Fruit fly (Drosophila melanogaster): ENCODE results near the gene CG45207.

Gene CG45207

dm6 chr3R:15804678-15805077, 29.5 kb upstream of the CG45207 start:
- TF ChIP-seq Pif1B (GFP tag; optimal IDR thresholded peaks at IDR 0.05) (no peak), D1 (tag; optimal IDR thresholded peaks at IDR 0.05) (no peak), Ets98B (GFP tag; IDR thresholded peaks at IDR 0.05) (no peak), rn (GFP tag; IDR thresholded peaks at IDR 0.05) (no peak), CG4496 (GFP tag; IDR thresholded peaks at IDR 0.05) (no peak), CG8301 (tag; optimal IDR thresholded peaks at IDR 0.05) (no peak), CG14655 (GFP tag; optimal IDR thresholded peaks at IDR 0.05) (no peak), CG17806 (tag; optimal IDR thresholded peaks at IDR 0.05) (no peak), CG15710 (tag; optimal IDR thresholded peaks at IDR 0.05) (no peak), Snoo (tag; optimal IDR thresholded peaks at IDR 0.05) (no peak), CG8159 (tag; optimal IDR thresholded peaks at IDR 0.05) (no peak), EcR (GFP tag; optimal IDR thresholded peaks at IDR 0.05) (no peak), CG9948 (tag; optimal IDR thresholded peaks at IDR 0.05) (no peak), CG34367 (tag; optimal IDR thresholded peaks at IDR 0.05) (no peak), CG10348 (GFP tag; IDR thresholded peaks at IDR 0.05) (no peak), Pif1A (GFP tag; optimal IDR thresholded peaks at IDR 0.05) (no peak), CG13204 (GFP tag; optimal IDR thresholded peaks at IDR 0.05) (no peak), CG32121 (GFP tag; IDR thresholded peaks at IDR 0.05) (no peak), CG12605 (GFP tag; IDR thresholded peaks at IDR 0.05) (no peak), fd96Ca (GFP tag; IDR thresholded peaks at IDR 0.05) (no peak)

- TF ChIP-seq CG4496 (GFP tag; IDR thresholded peaks at IDR 0.05) (0 out of 3 replicates have a peak, but pooled peaks have one; percentile 40), CG34367 (tag; optimal IDR thresholded peaks at IDR 0.05) (no peak), EcR (GFP tag; optimal IDR thresholded peaks at IDR 0.05) (no peak), Ets98B (GFP tag; IDR thresholded peaks at IDR 0.05) (peak; percentile 19; the same call in 1 of the 2 replicates)
Observed at dm6 chr3R:15803502-15804461, 28.6 kb upstream of the CG45207 start, which contains the start of gene alpha-Man-IIb. Gene alpha-Man-IIb, plus strand, starts transcription at chr3R:15804248.

dm6 chr3R:15802006-15802405, 26.9 kb upstream of the CG45207 start, which contains the start of gene CG9593:
Gene CG9593, plus strand, starts transcription at chr3R:15802275.
- no peak for TF ChIP-seq EcR (GFP tag; optimal IDR thresholded peaks at IDR 0.05)
- TF ChIP-seq Pif1B (GFP tag; optimal IDR thresholded peaks at IDR 0.05): no peak
- no peak for TF ChIP-seq CG8301 (tag; optimal IDR thresholded peaks at IDR 0.05)
- no peak for TF ChIP-seq Ets98B (GFP tag; IDR thresholded peaks at IDR 0.05)
- no peak for TF ChIP-seq CG12605 (GFP tag; IDR thresholded peaks at IDR 0.05)
- no peak for TF ChIP-seq CG15710 (tag; optimal IDR thresholded peaks at IDR 0.05)
- TF ChIP-seq Pif1A (GFP tag; optimal IDR thresholded peaks at IDR 0.05): no peak

- no peak for TF ChIP-seq CG10348 (GFP tag; IDR thresholded peaks at IDR 0.05)
- TF ChIP-seq Ets98B (GFP tag; IDR thresholded peaks at IDR 0.05): peak; percentile 28; the same call in 1 of the 2 replicates
- TF ChIP-seq CG32121 (GFP tag; IDR thresholded peaks at IDR 0.05): no peak; the same call in none of the 2 replicates
- TF ChIP-seq CG34367 (tag; optimal IDR thresholded peaks at IDR 0.05): peak; percentile 32
- peak; percentile 42 for TF ChIP-seq Pif1B (GFP tag; optimal IDR thresholded peaks at IDR 0.05)
- TF ChIP-seq Snoo (tag; optimal IDR thresholded peaks at IDR 0.05): no peak
- TF ChIP-seq CG4496 (GFP tag; IDR thresholded peaks at IDR 0.05): peak; percentile 70; the same call in 2 of the 3 replicates
- peak; percentile 17 for TF ChIP-seq CG13204 (GFP tag; optimal IDR thresholded peaks at IDR 0.05)
- TF ChIP-seq CG8159 (tag; optimal IDR thresholded peaks at IDR 0.05): no peak
- no peak for TF ChIP-seq CG9948 (tag; optimal IDR thresholded peaks at IDR 0.05)
- TF ChIP-seq D1 (tag; optimal IDR thresholded peaks at IDR 0.05): no peak
- TF ChIP-seq fd96Ca (GFP tag; IDR thresholded peaks at IDR 0.05): peak; percentile 45; the same call in 1 of the 3 replicates
- peak; percentile 32 for TF ChIP-seq CG8301 (tag; optimal IDR thresholded peaks at IDR 0.05)
- no peak for TF ChIP-seq rn (GFP tag; IDR thresholded peaks at IDR 0.05)
- TF ChIP-seq Pif1A (GFP tag; optimal IDR thresholded peaks at IDR 0.05): no peak
- no peak for TF ChIP-seq CG17806 (tag; optimal IDR thresholded peaks at IDR 0.05)
- TF ChIP-seq CG14655 (GFP tag; optimal IDR thresholded peaks at IDR 0.05): no peak
- TF ChIP-seq EcR (GFP tag; optimal IDR thresholded peaks at IDR 0.05): no peak
- TF ChIP-seq CG15710 (tag; optimal IDR thresholded peaks at IDR 0.05): peak; percentile 21
- peak; percentile 23 for TF ChIP-seq gl (tag; optimal IDR thresholded peaks at IDR 0.05)
- no peak for TF ChIP-seq CG12605 (GFP tag; IDR thresholded peaks at IDR 0.05)
Observed at dm6 chr3R:15794258-15794727, 19.2 kb upstream of the CG45207 start.

DNA sequence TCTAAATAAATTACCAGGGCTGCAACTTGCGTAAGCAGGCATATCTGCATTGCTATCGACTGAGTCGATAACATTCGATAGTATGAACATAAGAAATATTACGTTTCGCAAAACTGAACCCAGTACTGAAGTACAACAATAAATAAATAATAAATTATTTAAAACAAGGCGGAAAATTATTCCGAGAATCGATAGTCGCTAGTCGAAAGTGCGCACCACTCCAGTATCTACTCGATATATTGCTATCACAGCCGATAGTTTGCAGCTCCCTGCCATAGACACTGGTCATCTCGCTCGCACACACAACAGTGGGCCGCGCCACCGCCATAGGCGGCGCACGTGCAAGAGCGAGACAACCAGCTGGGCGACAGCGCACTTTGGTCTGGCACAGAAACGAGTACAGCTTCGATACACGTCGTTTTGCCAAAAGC, 18.2 kb upstream of the CG45207 start, which contains the start of gene nsl1:
TSS of gene nsl1 (plus strand) at position 411 of the 431 bp plus-strand sequence.
- TF ChIP-seq CG8159 (tag; optimal IDR thresholded peaks at IDR 0.05): peak; percentile 34
- TF ChIP-seq fd96Ca (GFP tag; IDR thresholded peaks at IDR 0.05): peak; percentile 39; the same call in 1 of the 3 replicates
- peak; percentile 51 for TF ChIP-seq Ets98B (GFP tag; IDR thresholded peaks at IDR 0.05)
- TF ChIP-seq CG9948 (tag; optimal IDR thresholded peaks at IDR 0.05): no peak
- TF ChIP-seq CG8301 (tag; optimal IDR thresholded peaks at IDR 0.05): no peak
- TF ChIP-seq CG10348 (GFP tag; IDR thresholded peaks at IDR 0.05): no peak
- no peak for TF ChIP-seq CG32121 (GFP tag; IDR thresholded peaks at IDR 0.05)
- no peak for TF ChIP-seq CG14655 (GFP tag; optimal IDR thresholded peaks at IDR 0.05)
- TF ChIP-seq Snoo (tag; optimal IDR thresholded peaks at IDR 0.05): peak; percentile 58
- TF ChIP-seq D1 (tag; optimal IDR thresholded peaks at IDR 0.05): no peak
- TF ChIP-seq CG15710 (tag; optimal IDR thresholded peaks at IDR 0.05): peak; percentile 31
- no peak for TF ChIP-seq CG13204 (GFP tag; optimal IDR thresholded peaks at IDR 0.05)
- 0 out of 2 replicates have a peak, but pooled peaks have one; percentile 18 for TF ChIP-seq rn (GFP tag; IDR thresholded peaks at IDR 0.05)
- peak; percentile 56 for TF ChIP-seq gl (tag; optimal IDR thresholded peaks at IDR 0.05)
- TF ChIP-seq Pif1B (GFP tag; optimal IDR thresholded peaks at IDR 0.05): peak; percentile 63
- 0 out of 2 replicates have a peak, but pooled peaks have one; percentile 22 for TF ChIP-seq CG12605 (GFP tag; IDR thresholded peaks at IDR 0.05)
- TF ChIP-seq CG34367 (tag; optimal IDR thresholded peaks at IDR 0.05): peak; percentile 4
- no peak for TF ChIP-seq CG17806 (tag; optimal IDR thresholded peaks at IDR 0.05)
- no peak for TF ChIP-seq Pif1A (GFP tag; optimal IDR thresholded peaks at IDR 0.05)
- peak; percentile 72; the same call in 2 of the 3 replicates for TF ChIP-seq CG4496 (GFP tag; IDR thresholded peaks at IDR 0.05)
- TF ChIP-seq EcR (GFP tag; optimal IDR thresholded peaks at IDR 0.05): no peak

All from whole organism, pupa.